Worm (Caenorhabditis elegans): Measurements from ENCODE around the gene R10E8.8.

- TF ChIP-seq dao-5 (tag; optimal IDR thresholded peaks at IDR 0.05) = no peak
- TF ChIP-seq W03F9.2 (tag; optimal IDR thresholded peaks at IDR 0.05) = no peak
- no peak for TF ChIP-seq him-1 (tag; optimal IDR thresholded peaks at IDR 0.05)
Measured at ce11 chrV:18253494-18253893, 12.0 kb upstream of the R10E8.8 start, which contains the start of gene R10E8.2.

Measured in whole organism, L4/young adult.